Worm (Caenorhabditis elegans): ENCODE data around the gene sma-10.

Gene sma-10

ce11 chrIV:307205-307604 lies 33.0 kb downstream of the sma-10 start, which contains the start of gene swt-1:
Gene swt-1, plus strand, starts transcription at chrIV:307505.
- TF ChIP-seq egl-5 (tag; optimal IDR thresholded peaks at IDR 0.05) (no peak), nhr-76 (tag; optimal IDR thresholded peaks at IDR 0.05) (no peak), mml-1 (tag; optimal IDR thresholded peaks at IDR 0.05) (no peak), nhr-77 (tag; optimal IDR thresholded peaks at IDR 0.05) (no peak), ceh-16 (tag; optimal IDR thresholded peaks at IDR 0.05) (no peak)

- no peak for TF ChIP-seq nhr-28 (tag; optimal IDR thresholded peaks at IDR 0.05)
- peak; percentile 14 for TF ChIP-seq nhr-25 (tag; optimal IDR thresholded peaks at IDR 0.05)
- no peak for TF ChIP-seq mdl-1 (tag; optimal IDR thresholded peaks at IDR 0.05)
- TF ChIP-seq unc-39 (tag; optimal IDR thresholded peaks at IDR 0.05) = no peak
- TF ChIP-seq nhr-43 (tag; optimal IDR thresholded peaks at IDR 0.05; ENCODE audit: poor library complexity, severe bottlenecking) = peak; percentile 62
- TF ChIP-seq skn-1 (tag; optimal IDR thresholded peaks at IDR 0.05) = no peak
- TF ChIP-seq nhr-12 (tag; optimal IDR thresholded peaks at IDR 0.05) = no peak
Measured at ce11 chrIV:309526-309925, 35.3 kb downstream of the sma-10 start.

ce11 chrIV:313615-314014 lies 39.4 kb downstream of the sma-10 start, which contains the start of gene snai-1:
Gene snai-1, minus strand, starts transcription at chrIV:313715.
- TF ChIP-seq nhr-43 (tag; optimal IDR thresholded peaks at IDR 0.05; ENCODE audit: poor library complexity, severe bottlenecking) (no peak), lin-39 (tag; optimal IDR thresholded peaks at IDR 0.05) (no peak), ceh-28 (tag; optimal IDR thresholded peaks at IDR 0.05) (no peak), ceh-9 (tag; optimal IDR thresholded peaks at IDR 0.05) (no peak), aly-2 (tag; optimal IDR thresholded peaks at IDR 0.05) (no peak)

ce11 chrIV:314475-314874 lies 40.3 kb downstream of the sma-10 start:
- peak; percentile 28 for TF ChIP-seq nfya-1 (tag; optimal IDR thresholded peaks at IDR 0.05; ENCODE audit: insufficient read depth)
- TF ChIP-seq nhr-67 (tag; optimal IDR thresholded peaks at IDR 0.05) = no peak

- TF ChIP-seq elt-2 (tag; optimal IDR thresholded peaks at IDR 0.05) = peak; percentile 48
- no peak for TF ChIP-seq hmg-11 (tag; optimal IDR thresholded peaks at IDR 0.05)
Measured at ce11 chrIV:319654-320053, 45.4 kb downstream of the sma-10 start.

ce11 chrIV:320380-320779 lies 46.2 kb downstream of the sma-10 start, which contains the start of gene dsc-4:
Gene dsc-4, minus strand, starts transcription at chrIV:320544.
- TF ChIP-seq elt-2 (tag; optimal IDR thresholded peaks at IDR 0.05) (peak; percentile 71), fkh-2 (tag; optimal IDR thresholded peaks at IDR 0.05) (no peak), skn-1 (tag; optimal IDR thresholded peaks at IDR 0.05) (no peak)

ce11 chrIV:322497-322896 lies 48.3 kb downstream of the sma-10 start, which contains the start of gene grl-26:
Gene grl-26, minus strand, starts transcription at chrIV:322814.
- no peak for TF ChIP-seq nhr-25 (tag; optimal IDR thresholded peaks at IDR 0.05)
- peak; percentile 66 for TF ChIP-seq jun-1 (tag; optimal IDR thresholded peaks at IDR 0.05)
- TF ChIP-seq elt-1 (tag; optimal IDR thresholded peaks at IDR 0.05) = no peak
- peak; percentile 13 for TF ChIP-seq lin-39 (tag; optimal IDR thresholded peaks at IDR 0.05)
- TF ChIP-seq nhr-23 (tag; optimal IDR thresholded peaks at IDR 0.05) = peak; percentile 24
- no peak for TF ChIP-seq tbx-2 (tag; optimal IDR thresholded peaks at IDR 0.05)
- TF ChIP-seq ceh-9 (tag; optimal IDR thresholded peaks at IDR 0.05) = no peak
- TF ChIP-seq egl-5 (tag; optimal IDR thresholded peaks at IDR 0.05) = peak; percentile 39
- TF ChIP-seq hmg-11 (tag; optimal IDR thresholded peaks at IDR 0.05) = peak; percentile 67
- TF ChIP-seq lsy-12 (tag; optimal IDR thresholded peaks at IDR 0.05) = peak; percentile 43
- no peak for TF ChIP-seq sea-2 (GFP tag; optimal IDR thresholded peaks at IDR 0.05)
- no peak for TF ChIP-seq nhr-11 (tag; optimal IDR thresholded peaks at IDR 0.05)
- TF ChIP-seq nhr-43 (tag; optimal IDR thresholded peaks at IDR 0.05; ENCODE audit: poor library complexity, severe bottlenecking) = peak; percentile 56
- no peak for TF ChIP-seq ceh-28 (tag; optimal IDR thresholded peaks at IDR 0.05)
- peak; percentile 56 for TF ChIP-seq elt-2 (tag; optimal IDR thresholded peaks at IDR 0.05)
- no peak for TF ChIP-seq nhr-12 (tag; optimal IDR thresholded peaks at IDR 0.05)
- TF ChIP-seq lin-15B (tag; optimal IDR thresholded peaks at IDR 0.05) = peak; percentile 22
